Fruit fly (Drosophila melanogaster): ENCODE data around the gene Rga.

Rga gene

dm6 chr3R:5563420-5563819 lies 49.5 kb downstream of the Rga start, which contains the start of gene Pi4KIIalpha:
TSS of gene Pi4KIIalpha (minus strand) at chr3R:5563652.
- TF ChIP-seq Dll (optimal IDR thresholded peaks at IDR 0.05) (no peak), EcR (GFP tag; optimal IDR thresholded peaks at IDR 0.05) (no peak), psq (optimal IDR thresholded peaks at IDR 0.05) (no peak), pan (optimal IDR thresholded peaks at IDR 0.05) (no peak), CG8478 (optimal IDR thresholded peaks at IDR 0.05) (no peak), usp (GFP tag; optimal IDR thresholded peaks at IDR 0.05) (no peak)

dm6 chr3R:5562956-5563355 lies 50.0 kb downstream of the Rga start:
- no peak for TF ChIP-seq psq (optimal IDR thresholded peaks at IDR 0.05)
- no peak for TF ChIP-seq EcR (GFP tag; optimal IDR thresholded peaks at IDR 0.05)
- no peak for TF ChIP-seq pan (optimal IDR thresholded peaks at IDR 0.05)
- TF ChIP-seq Dll (optimal IDR thresholded peaks at IDR 0.05): no peak
- no peak for TF ChIP-seq CG8478 (optimal IDR thresholded peaks at IDR 0.05)
- TF ChIP-seq usp (GFP tag; optimal IDR thresholded peaks at IDR 0.05): no peak

All from whole organism.